Worm (Caenorhabditis elegans): Measurements from ENCODE around the gene F01G10.4.

DNA sequence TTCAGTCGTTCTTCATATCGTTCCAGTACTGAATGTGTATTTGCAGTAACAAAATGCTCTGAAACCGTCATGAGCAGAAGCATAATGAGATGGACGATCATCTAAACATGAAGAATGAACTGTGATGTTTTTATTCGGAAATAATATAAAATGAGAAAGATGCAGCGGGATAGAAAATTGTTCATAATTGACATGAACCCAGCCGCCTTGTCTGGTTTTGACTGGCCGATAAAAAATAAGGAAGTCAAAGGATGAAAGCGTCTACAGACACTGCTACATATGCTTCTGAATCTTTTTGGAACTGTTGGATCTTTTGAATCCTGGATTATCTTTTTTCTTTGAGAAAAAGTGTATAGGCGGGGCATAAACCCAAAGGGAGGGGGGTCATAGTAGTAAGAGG is 27.2 kb upstream of the F01G10.4 start, which contains the start of gene F01G10.9:
- TF ChIP-seq dpl-1 (GFP tag; optimal IDR thresholded peaks at IDR 0.05) (no peak), nhr-237 (tag; optimal IDR thresholded peaks at IDR 0.05) (no peak), fkh-10 (GFP tag; optimal IDR thresholded peaks at IDR 0.05) (no peak), nhr-41 (GFP tag; IDR thresholded peaks at IDR 0.05) (no peak), lin-13 (GFP tag; optimal IDR thresholded peaks at IDR 0.05) (no peak), hmg-1.1 (GFP tag; IDR thresholded peaks at IDR 0.05) (no peak), R02D3.7 (tag; optimal IDR thresholded peaks at IDR 0.05) (no peak), lir-3 (tag; optimal IDR thresholded peaks at IDR 0.05) (no peak), lin-15B (tag; optimal IDR thresholded peaks at IDR 0.05) (no peak), ama-1 (optimal IDR thresholded peaks at IDR 0.05) (no peak)

All from whole organism, L4 larva.